Fruit fly (Drosophila melanogaster) whole organism, embryonic: ENCODE measurements around the gene frj.

ENCODE experiments used
- Asciz ChIP-seq: fragments of 200-800 bp; sonication (Bioruptor generic); optimal IDR thresholded peaks from 2 replicates; lab custom pipeline; 2017; ENCODE audit warnings: missing biosample characterization, mild to moderate bottlenecking, missing genetic modification characterization, missing genetic modification reagents
- CG10366 ChIP-seq: fragments of 200-800 bp; sonication (Bioruptor generic); IDR thresholded peaks from 2 replicates; pipeline ENCODE4 v1.3.6; 2022; ENCODE audit warnings: missing biosample characterization, missing genetic modification characterization
- CG10543 ChIP-seq: fragments of 200-800 bp; sonication (Bioruptor generic); optimal IDR thresholded peaks from 3 replicates; lab custom pipeline; 2017; ENCODE audit warnings: missing biosample characterization, mild to moderate bottlenecking, missing genetic modification characterization, moderate library complexity
- CG11695 ChIP-seq: fragments of 200-800 bp; sonication (Bioruptor generic); IDR thresholded peaks from 3 replicates; pipeline ENCODE4 v1.3.6; 2022; ENCODE audit warnings: missing biosample characterization, missing genetic modification characterization
- CG12219 ChIP-seq: fragments of 200-800 bp; sonication (Bioruptor generic); optimal IDR thresholded peaks from 3 replicates; lab custom pipeline; 2018; ENCODE audit warnings: missing biosample characterization, mild to moderate bottlenecking, missing genetic modification characterization
- CG13424 ChIP-seq: fragments of 200-800 bp; sonication (Bioruptor generic); optimal IDR thresholded peaks from 2 replicates; lab custom pipeline; 2019; ENCODE audit warnings: missing biosample characterization, mild to moderate bottlenecking, missing genetic modification characterization, moderate library complexity
- CG14441 ChIP-seq: fragments of 200-800 bp; sonication (Bioruptor generic); IDR thresholded peaks from 2 replicates; pipeline ENCODE4 v1.3.6; 2022; ENCODE audit warnings: missing biosample characterization, missing genetic modification characterization
- CG14965 ChIP-seq: fragments of 200-800 bp; sonication (Bioruptor generic); optimal IDR thresholded peaks from 2 replicates; lab custom pipeline; 2016; ENCODE audit warnings: missing biosample characterization, missing genetic modification characterization, borderline replicate concordance
- CG1529 ChIP-seq: fragments of 200-800 bp; sonication (Bioruptor generic); optimal IDR thresholded peaks from 3 replicates; lab custom pipeline; 2018; ENCODE audit warnings: missing biosample characterization, missing genetic modification characterization
- CG15601 ChIP-seq: fragments of 200-800 bp; sonication (Bioruptor generic); optimal IDR thresholded peaks from 3 replicates; lab custom pipeline; 2019; ENCODE audit warnings: missing biosample characterization, mild to moderate bottlenecking, missing genetic modification characterization, moderate library complexity
- CG1602 ChIP-seq: fragments of 200-800 bp; sonication (Bioruptor generic); optimal IDR thresholded peaks from 3 replicates; lab custom pipeline; 2016; ENCODE audit warnings: missing biosample characterization, missing genetic modification characterization
- CG1647 ChIP-seq: fragments of 200-800 bp; sonication (Bioruptor generic); optimal IDR thresholded peaks from 3 replicates; lab custom pipeline; 2016; ENCODE audit warnings: missing biosample characterization, missing genetic modification characterization
- CG17359 ChIP-seq: fragments of 200-800 bp; sonication (Bioruptor generic); optimal IDR thresholded peaks from 3 replicates; lab custom pipeline; 2018; ENCODE audit warnings: missing biosample characterization, mild to moderate bottlenecking, missing genetic modification characterization, moderate library complexity
- CG17612 ChIP-seq: fragments of 200-800 bp; sonication (Bioruptor generic); IDR thresholded peaks from 2 replicates; pipeline ENCODE4 v1.3.6; 2022; ENCODE audit warnings: missing biosample characterization, missing genetic modification characterization
- CG18262 ChIP-seq: fragments of 200-800 bp; optimal IDR thresholded peaks from 3 replicates; lab custom pipeline; 2019; ENCODE audit warnings: missing biosample characterization, mild to moderate bottlenecking, missing genetic modification characterization, moderate library complexity
- CG2120 ChIP-seq: fragments of 200-800 bp; sonication (Bioruptor generic); optimal IDR thresholded peaks from 3 replicates; lab custom pipeline; 2016; ENCODE audit warnings: missing biosample characterization, missing genetic modification characterization
- CG31365 ChIP-seq: fragments of 200-800 bp; sonication (Bioruptor generic); optimal IDR thresholded peaks from 2 replicates; lab custom pipeline; 2018; ENCODE audit warnings: missing biosample characterization, mild to moderate bottlenecking, missing genetic modification characterization
- CG32532 ChIP-seq: fragments of 200-800 bp; sonication (Bioruptor generic); IDR thresholded peaks from 2 replicates; pipeline ENCODE4 v1.3.6; 2022; ENCODE audit warnings: missing biosample characterization, missing genetic modification characterization
- CG4328 ChIP-seq: fragments of 200-800 bp; sonication (Bioruptor generic); optimal IDR thresholded peaks from 3 replicates; lab custom pipeline; 2017; ENCODE audit warnings: missing biosample characterization, missing genetic modification reagents, missing genetic modification characterization
- CG4424 ChIP-seq: fragments of 200-800 bp; sonication (Bioruptor generic); optimal IDR thresholded peaks from 3 replicates; lab custom pipeline; 2016; ENCODE audit warnings: missing biosample characterization, missing genetic modification characterization
- CG4707 ChIP-seq: fragments of 200-800 bp; sonication (Bioruptor generic); optimal IDR thresholded peaks from 2 replicates; lab custom pipeline; 2018; ENCODE audit warnings: missing biosample characterization, mild to moderate bottlenecking, missing genetic modification characterization, moderate library complexity
- CG4730 ChIP-seq: fragments of 200-800 bp; sonication (Bioruptor generic); IDR thresholded peaks from 2 replicates; pipeline ENCODE4 v1.3.6; 2022; ENCODE audit warnings: missing biosample characterization, missing genetic modification characterization
- CG9817 ChIP-seq: fragments of 200-800 bp; sonication (Bioruptor generic); optimal IDR thresholded peaks from 2 replicates; lab custom pipeline; 2018; ENCODE audit warnings: missing biosample characterization, mild to moderate bottlenecking, missing genetic modification characterization, moderate library complexity
- CTCF ChIP-seq: fragments of 200-800 bp; sonication (Bioruptor generic); optimal IDR thresholded peaks from 2 replicates; lab custom pipeline; 2017; ENCODE audit warnings: missing biosample characterization, mild to moderate bottlenecking, missing genetic modification characterization, moderate library complexity
- CoRest ChIP-seq: fragments of 200-800 bp; sonication (Bioruptor generic); optimal IDR thresholded peaks from 3 replicates; lab custom pipeline; 2018; ENCODE audit warnings: missing biosample characterization, mild to moderate bottlenecking, missing genetic modification characterization, moderate library complexity
- Elba2 ChIP-seq: fragments of 200-800 bp; sonication (Bioruptor generic); optimal IDR thresholded peaks from 3 replicates; lab custom pipeline; 2016; ENCODE audit warnings: missing biosample characterization, missing genetic modification characterization
- Fer3 ChIP-seq: fragments of 200-800 bp; sonication (Bioruptor generic); optimal IDR thresholded peaks from 2 replicates; lab custom pipeline; 2018; ENCODE audit warnings: missing biosample characterization, mild to moderate bottlenecking, missing genetic modification characterization, moderate library complexity
- Hand ChIP-seq: fragments of 200-800 bp; sonication (Bioruptor generic); optimal IDR thresholded peaks from 2 replicates; lab custom pipeline; 2017; ENCODE audit warnings: mild to moderate bottlenecking, missing biosample characterization, missing genetic modification reagents, missing genetic modification characterization
- HmgZ ChIP-seq: fragments of 200-800 bp; sonication (Bioruptor generic); optimal IDR thresholded peaks from 2 replicates; lab custom pipeline; 2018; ENCODE audit warnings: missing biosample characterization, mild to moderate bottlenecking, missing genetic modification characterization
- Hmr ChIP-seq: fragments of 200-800 bp; sonication (Bioruptor generic); optimal IDR thresholded peaks from 3 replicates; lab custom pipeline; 2017; ENCODE audit warnings: mild to moderate bottlenecking, missing biosample characterization, missing genetic modification reagents, missing genetic modification characterization
- Opbp ChIP-seq: fragments of 200-800 bp; sonication (Bioruptor generic); IDR thresholded peaks from 3 replicates; pipeline ENCODE4 v1.3.6; 2022; ENCODE audit warnings: missing biosample characterization, missing genetic modification characterization; ENCODE audit not compliant: partially characterized antibody
- Poxn ChIP-seq: fragments of 200-800 bp; sonication (Bioruptor generic); IDR thresholded peaks from 2 replicates; pipeline ENCODE4 v1.3.6; 2022; ENCODE audit warnings: missing biosample characterization, missing genetic modification characterization
- Spps ChIP-seq: fragments of 200-800 bp; sonication (Bioruptor generic); optimal IDR thresholded peaks from 2 replicates; lab custom pipeline; 2018; ENCODE audit warnings: missing biosample characterization, mild to moderate bottlenecking, missing genetic modification characterization
- bigmax ChIP-seq: fragments of 200-800 bp; sonication (Bioruptor generic); optimal IDR thresholded peaks from 2 replicates; lab custom pipeline; 2018; ENCODE audit warnings: missing biosample characterization, mild to moderate bottlenecking, missing genetic modification characterization
- bsh ChIP-seq, 2 experiments: fragments of 200-800 bp; sonication (Bioruptor generic); optimal IDR thresholded peaks; 2 replicates each; lab custom pipeline; 2017 to 2018; ENCODE audit warnings: mild to moderate bottlenecking in 2 of 2, missing biosample characterization in 2 of 2, missing genetic modification characterization in 2 of 2, moderate library complexity in 1 of 2
- btn ChIP-seq: fragments of 200-800 bp; sonication (Bioruptor generic); optimal IDR thresholded peaks from 2 replicates; lab custom pipeline; 2016; ENCODE audit warnings: missing biosample characterization, missing genetic modification characterization
- caup ChIP-seq: fragments of 200-800 bp; sonication (Bioruptor generic); optimal IDR thresholded peaks from 3 replicates; lab custom pipeline; 2017; ENCODE audit warnings: missing biosample characterization, mild to moderate bottlenecking, missing genetic modification characterization, moderate library complexity; ENCODE audit not compliant: severe bottlenecking
- cg ChIP-seq: fragments of 200-800 bp; sonication (Bioruptor generic); optimal IDR thresholded peaks from 3 replicates; lab custom pipeline; 2019; ENCODE audit warnings: missing biosample characterization, mild to moderate bottlenecking, missing genetic modification characterization, moderate library complexity
- chn ChIP-seq: fragments of 200-800 bp; sonication (Bioruptor generic); optimal IDR thresholded peaks from 2 replicates; lab custom pipeline; 2016; ENCODE audit warnings: missing biosample characterization, missing genetic modification characterization
- corto ChIP-seq: fragments of 200-800 bp; sonication (Bioruptor generic); optimal IDR thresholded peaks from 2 replicates; lab custom pipeline; 2016; ENCODE audit warnings: missing biosample characterization, mild to moderate bottlenecking, missing genetic modification characterization, moderate library complexity
- eve ChIP-seq, 2 experiments: fragments of >200 bp; optimal IDR thresholded peaks; 2 replicates each; lab custom pipeline; 2017; ENCODE audit warnings: missing biosample characterization in 2 of 2, missing genetic modification characterization in 2 of 2
- lmd ChIP-seq: fragments of 200-800 bp; sonication (Bioruptor generic); IDR thresholded peaks from 2 replicates; pipeline ENCODE4 v1.3.6; 2022; ENCODE audit warnings: missing biosample characterization, missing genetic modification characterization
- nmo ChIP-seq: fragments of 200-800 bp; sonication (Bioruptor generic); optimal IDR thresholded peaks from 2 replicates; lab custom pipeline; 2018; ENCODE audit warnings: missing biosample characterization, mild to moderate bottlenecking, missing genetic modification characterization, moderate library complexity
- oc ChIP-seq: fragments of 200-800 bp; sonication (Bioruptor generic); optimal IDR thresholded peaks from 2 replicates; lab custom pipeline; 2018; ENCODE audit warnings: missing biosample characterization, mild to moderate bottlenecking, missing genetic modification characterization, moderate library complexity
- pum ChIP-seq: fragments of 200-800 bp; sonication (Bioruptor generic); optimal IDR thresholded peaks from 2 replicates; lab custom pipeline; 2016; ENCODE audit warnings: missing biosample characterization, missing genetic modification characterization
- salm ChIP-seq: fragments of 200-800 bp; sonication (Bioruptor generic); optimal IDR thresholded peaks from 2 replicates; lab custom pipeline; 2018; ENCODE audit warnings: missing biosample characterization, mild to moderate bottlenecking, missing genetic modification characterization
- sd ChIP-seq: fragments of 200-800 bp; sonication (Bioruptor generic); optimal IDR thresholded peaks from 3 replicates; lab custom pipeline; 2018; ENCODE audit warnings: missing biosample characterization, mild to moderate bottlenecking, missing genetic modification characterization, moderate library complexity
- tap ChIP-seq: fragments of 200-800 bp; optimal IDR thresholded peaks from 3 replicates; lab custom pipeline; 2019; ENCODE audit warnings: missing biosample characterization, mild to moderate bottlenecking, missing genetic modification characterization, moderate library complexity
- zfh1 ChIP-seq: fragments of 200-800 bp; sonication (Bioruptor generic); IDR thresholded peaks from 3 replicates; pipeline ENCODE4 v1.3.6; 2022; ENCODE audit warnings: missing biosample characterization, missing genetic modification characterization

frj gene

dm6 chr2L:6461497-6461896 lies 5.6 kb downstream of the frj start (continued):
- no peak for TF ChIP-seq pum (GFP tag; lab: Kevin White, UChicago)
- TF ChIP-seq HmgZ (tag; lab: Kevin White, UChicago): peak; percentile 12
- peak; percentile 73 for TF ChIP-seq Asciz (GFP tag; lab: Kevin White, UChicago)
- TF ChIP-seq corto (GFP tag; lab: Kevin White, UChicago): no peak
- TF ChIP-seq caup (GFP tag; lab: Kevin White, UChicago): peak; percentile 7
- TF ChIP-seq CG10543 (GFP tag; lab: Kevin White, UChicago): no peak
- peak; percentile 55 for TF ChIP-seq CG4707 (GFP tag; lab: Kevin White, UChicago)
- no peak for TF ChIP-seq CoRest (tag; lab: Kevin White, UChicago)
- no peak for TF ChIP-seq bigmax (GFP tag; lab: Kevin White, UChicago)
- no peak for TF ChIP-seq Opbp (GFP tag; lab: Robert Waterston, UW)
- TF ChIP-seq Poxn: no peak
- TF ChIP-seq tap (tag; lab: Kevin White, UChicago): peak; percentile 15
- TF ChIP-seq oc: peak; percentile 4
- no peak for TF ChIP-seq cg (GFP tag; lab: Kevin White, UChicago)
- no peak for TF ChIP-seq eve (GFP tag; optimal IDR thresholded peaks at IDR 0.05; lab: Kevin White, UChicago)
- TF ChIP-seq sd: no peak
- peak; percentile 59 for TF ChIP-seq CG17359 (tag; lab: Kevin White, UChicago)
- peak; percentile 56 for TF ChIP-seq CG12219
- peak; percentile 52 for TF ChIP-seq CG1529 (GFP tag; lab: Kevin White, UChicago)
- peak; percentile 10 for TF ChIP-seq CG31365
- peak; percentile 20 for TF ChIP-seq CG18262 (tag; lab: Kevin White, UChicago)
- peak; percentile 3 for TF ChIP-seq Hmr
- peak; percentile 25 for TF ChIP-seq CG4328 (GFP tag; lab: Kevin White, UChicago)
- peak in 1 of 2 experiments; percentile 42 for TF ChIP-seq bsh (GFP tag; optimal IDR thresholded peaks at IDR 0.05; lab: Kevin White, UChicago)
- no peak for TF ChIP-seq CG32532
- no peak for TF ChIP-seq CG4730 (GFP tag; lab: Robert Waterston, UW)
- TF ChIP-seq CG17612 (GFP tag; lab: Robert Waterston, UW): no peak
- peak; percentile 63; the same call in 1 of the 3 replicates for TF ChIP-seq CG11695 (GFP tag; lab: Robert Waterston, UW)
- no peak for TF ChIP-seq CG2120 (GFP tag; lab: Kevin White, UChicago)
- peak; percentile 9 for TF ChIP-seq nmo (GFP tag; lab: Kevin White, UChicago)
- peak; percentile 10 for TF ChIP-seq CTCF (GFP tag; lab: Kevin White, UChicago)
- peak; percentile 37 for TF ChIP-seq Fer3 (tag; lab: Kevin White, UChicago)
- TF ChIP-seq CG9817 (tag; lab: Kevin White, UChicago): peak; percentile 0
- no peak for TF ChIP-seq Elba2 (GFP tag; lab: Kevin White, UChicago)
- TF ChIP-seq Spps (tag; lab: Kevin White, UChicago): peak; percentile 27
- no peak for TF ChIP-seq chn (GFP tag; lab: Kevin White, UChicago)
- no peak for TF ChIP-seq CG1602 (GFP tag; lab: Kevin White, UChicago)
- no peak for TF ChIP-seq btn
- no peak for TF ChIP-seq CG1647 (GFP tag; lab: Kevin White, UChicago)
- peak; percentile 48 for TF ChIP-seq CG13424 (tag; lab: Kevin White, UChicago)
- no peak for TF ChIP-seq lmd
- no peak for TF ChIP-seq CG4424 (GFP tag; lab: Kevin White, UChicago)
- peak; percentile 56 for TF ChIP-seq salm
- no peak for TF ChIP-seq CG14965
- no peak for TF ChIP-seq Hand (GFP tag; lab: Kevin White, UChicago)
- TF ChIP-seq CG10366 (GFP tag; lab: Robert Waterston, UW): no peak
- peak; percentile 12 for TF ChIP-seq CG15601 (tag; lab: Kevin White, UChicago)
- TF ChIP-seq CG14441 (GFP tag; lab: Robert Waterston, UW): peak; percentile 39; the same call in 1 of the 2 replicates
- TF ChIP-seq zfh1 (GFP tag; lab: Robert Waterston, UW): peak; percentile 46; the same call in 1 of the 3 replicates
